Worm (Caenorhabditis elegans) whole organism, L4 larva: ENCODE data around the gene ceh-14.

Experiments
- F37D6.2 ChIP-seq: sonication (generic microtip); optimal IDR thresholded peaks from 2 replicates; lab custom pipeline; 2016; ENCODE audit warnings: mild to moderate bottlenecking, missing genetic modification characterization, missing compliant biosample characterization
- aha-1 ChIP-seq: fragments of 150-350 bp; peaks from one replicate; lab custom pipeline; 2014; ENCODE audit warnings: missing biosample characterization, missing genetic modification characterization
- ceh-20 ChIP-seq: fragments of 200-800 bp; sonication (Bioruptor generic); IDR thresholded peaks from 2 replicates; pipeline ENCODE4 v1.3.6; 2022; ENCODE audit warnings: missing genetic modification reagents, missing genetic modification characterization, missing compliant biosample characterization
- ceh-82 ChIP-seq: sonication (generic microtip); optimal IDR thresholded peaks from 2 replicates; lab custom pipeline; 2017; ENCODE audit warnings: missing biosample characterization, missing genetic modification characterization
- cey-2 ChIP-seq: sonication (generic microtip); optimal IDR thresholded peaks from 3 replicates; lab custom pipeline; 2017; ENCODE audit warnings: missing genetic modification characterization, mild to moderate bottlenecking, missing compliant biosample characterization, antibody characterized with exemption, borderline replicate concordance; ENCODE audit not compliant: insufficient read depth
- daf-12 ChIP-seq: fragments of 150-350 bp; optimal IDR thresholded peaks from 2 replicates; lab custom pipeline; 2014; ENCODE audit warnings: missing biosample characterization, missing genetic modification reagents, missing genetic modification characterization
- daf-16 ChIP-seq, 3 experiments: sonication (generic microtip); optimal IDR thresholded peaks; 2 replicates each; lab custom pipeline; 2016 to 2017; ENCODE audit warnings: missing genetic modification characterization in 3 of 3, missing genetic modification reagents in 3 of 3, mild to moderate bottlenecking in 2 of 3, missing compliant biosample characterization in 2 of 3, missing biosample characterization in 1 of 3, moderate library complexity in 1 of 3
- dmd-8 ChIP-seq: fragments of 200-800 bp; sonication (Bioruptor generic); IDR thresholded peaks from 2 replicates; pipeline ENCODE4 v1.3.6; 2022; ENCODE audit warnings: missing genetic modification characterization, missing compliant biosample characterization
- egl-43 ChIP-seq: fragments of 200-800 bp; sonication (Bioruptor generic); IDR thresholded peaks from 2 replicates; pipeline ENCODE4 v1.3.6; 2022; ENCODE audit warnings: missing genetic modification reagents, missing genetic modification characterization, missing compliant biosample characterization
- fkh-10 ChIP-seq: fragments of 150-350 bp; optimal IDR thresholded peaks from 2 replicates; lab custom pipeline; 2014; ENCODE audit warnings: missing biosample characterization, missing genetic modification reagents, missing genetic modification characterization
- fos-1 ChIP-seq: fragments of 150-350 bp; optimal IDR thresholded peaks from 2 replicates; lab custom pipeline; 2014; ENCODE audit warnings: missing biosample characterization, missing genetic modification characterization
- hlh-11 ChIP-seq: fragments of 200-800 bp; sonication (Bioruptor generic); optimal IDR thresholded peaks from 2 replicates; lab custom pipeline; 2018; ENCODE audit warnings: mild to moderate bottlenecking, missing genetic modification characterization, missing compliant biosample characterization
- hlh-30 ChIP-seq: sonication (generic microtip); optimal IDR thresholded peaks from 2 replicates; lab custom pipeline; 2017; ENCODE audit warnings: antibody characterized with exemption, mild to moderate bottlenecking, missing genetic modification characterization, missing compliant biosample characterization; ENCODE audit not compliant: insufficient read depth
- hmg-1.1 ChIP-seq: fragments of 200-800 bp; sonication (Bioruptor generic); IDR thresholded peaks from 2 replicates; pipeline ENCODE4 v1.3.6; 2022; ENCODE audit warnings: missing genetic modification reagents, missing genetic modification characterization, missing compliant biosample characterization
- jun-1 ChIP-seq: fragments of 150-350 bp; optimal IDR thresholded peaks from 2 replicates; lab custom pipeline; 2014; ENCODE audit warnings: missing biosample characterization, missing genetic modification reagents, missing genetic modification characterization
- lin-15B ChIP-seq: fragments of 150-350 bp; sonication (generic microtip); optimal IDR thresholded peaks from 3 replicates; lab custom pipeline; 2014; ENCODE audit warnings: missing biosample characterization, missing genetic modification characterization
- lin-38 ChIP-seq: fragments of 200-800 bp; sonication (Bioruptor generic); IDR thresholded peaks from 2 replicates; pipeline ENCODE4 v1.3.6; 2022; ENCODE audit warnings: missing genetic modification reagents, missing genetic modification characterization, missing compliant biosample characterization
- mdl-1 ChIP-seq, 2 experiments: fragments of 150-350 bp in 1 of 2; sonication (generic microtip) in 1 of 2; optimal IDR thresholded peaks; 2 replicates each; lab custom pipeline; 2014 to 2017; ENCODE audit warnings: missing biosample characterization in 2 of 2, missing genetic modification characterization in 2 of 2
- nhr-11 ChIP-seq: fragments of 150-350 bp; optimal IDR thresholded peaks from 2 replicates; lab custom pipeline; 2014; ENCODE audit warnings: missing biosample characterization, missing genetic modification characterization
- nhr-28 ChIP-seq: fragments of 150-350 bp; optimal IDR thresholded peaks from 2 replicates; lab custom pipeline; 2014; ENCODE audit warnings: missing biosample characterization, missing genetic modification characterization
- saeg-2 ChIP-seq: fragments of 200-800 bp; sonication (Bioruptor generic); IDR thresholded peaks from 2 replicates; pipeline ENCODE4 v1.3.6; 2022; ENCODE audit warnings: missing genetic modification reagents, missing genetic modification characterization, missing compliant biosample characterization
- set-16 ChIP-seq: fragments of 200-800 bp; sonication (Bioruptor generic); IDR thresholded peaks from 2 replicates; pipeline ENCODE4 v1.3.6; 2022; ENCODE audit warnings: missing genetic modification reagents, missing genetic modification characterization, missing compliant biosample characterization
- unc-130 ChIP-seq: sonication (generic microtip); optimal IDR thresholded peaks from 2 replicates; lab custom pipeline; 2016; ENCODE audit warnings: missing genetic modification reagents, missing genetic modification characterization, missing compliant biosample characterization
- unc-62 ChIP-seq, 3 experiments: fragments of 150-350 bp in 1 of 3; sonication (generic microtip); optimal IDR thresholded peaks in 2 of 3; peaks in 1 of 3; 1 replicate in 1 of 3; 2 replicates in 2 of 3; lab custom pipeline; 2014 to 2017; ENCODE audit warnings: missing biosample characterization in 3 of 3, missing genetic modification characterization in 3 of 3, missing genetic modification reagents in 3 of 3, missing genotype in 1 of 3
- zip-11 ChIP-seq: fragments of 200-800 bp; sonication (Bioruptor generic); IDR thresholded peaks from 2 replicates; pipeline ENCODE4 v1.3.6; 2022; ENCODE audit warnings: missing genetic modification characterization, missing compliant biosample characterization
- zip-2 ChIP-seq: fragments of 150-350 bp; optimal IDR thresholded peaks from 2 replicates; lab custom pipeline; 2014; ENCODE audit warnings: missing biosample characterization, missing genetic modification characterization

Gene ceh-14

ce11 chrX:7540033-7540432 lies 7.5 kb upstream of the ceh-14 start, which contains the start of gene glb-16 (continued):
- no peak for TF ChIP-seq saeg-2 (GFP tag; lab: Robert Waterston, UW)
- no peak for TF ChIP-seq lin-38 (GFP tag; lab: Robert Waterston, UW)
- TF ChIP-seq, all 104 proteins: peak for 0

ce11 chrX:7537742-7538268 lies 5.3 kb upstream of the ceh-14 start, which contains the start of gene dpy-7:
Gene dpy-7 (minus strand): TSS chrX:7537792.
- TF ChIP-seq zip-11 (GFP tag; lab: Robert Waterston, UW) (no peak), unc-62 (GFP tag; optimal IDR thresholded peaks at IDR 0.05 in 1 of 2; lab: Kevin White, UChicago) (peak in 1 of 2 experiments; percentile 41), unc-62 (tag; optimal IDR thresholded peaks at IDR 0.05; lab: Kevin White, UChicago) (no peak)

ce11 chrX:7536869-7537268 lies 4.3 kb upstream of the ceh-14 start:
- 0 out of 2 replicates have a peak, but pooled peaks have one; percentile 16 for TF ChIP-seq dmd-8 (GFP tag; lab: Robert Waterston, UW)
- peak; percentile 87; the same call in 1 of the 2 replicates for TF ChIP-seq set-16 (GFP tag; lab: Robert Waterston, UW)
- peak; percentile 84 for TF ChIP-seq aha-1 (tag; lab: Kevin White, UChicago)
- TF ChIP-seq cey-2 (tag; lab: Kevin White, UChicago) = no peak

- TF ChIP-seq egl-43 (GFP tag; lab: Robert Waterston, UW) (peak; percentile 60; the same call in 1 of the 2 replicates), mdl-1 (tag; optimal IDR thresholded peaks at IDR 0.05; lab: Kevin White, UChicago) (no peak)
- TF ChIP-seq, all 104 proteins: peak for 1
Measured at ce11 chrX:7534454-7534853, 1.9 kb upstream of the ceh-14 start.

- TF ChIP-seq ceh-82 (no peak), daf-12 (tag; lab: Kevin White, UChicago) (no peak), lin-15B (tag; lab: Kevin White, UChicago) (no peak), fos-1 (no peak), jun-1 (no peak)
Measured at ce11 chrX:7525271-7525670, 7.3 kb downstream of the ceh-14 start, which contains the start of gene F46C8.3. Gene F46C8.3 (plus strand): TSS chrX:7525571.

ce11 chrX:7523799-7524198 lies 8.7 kb downstream of the ceh-14 start:
- TF ChIP-seq daf-16 (GFP tag; optimal IDR thresholded peaks at IDR 0.05; lab: Kevin White, UChicago) = peak in 1 of 2 experiments; percentile 89
- no peak for TF ChIP-seq daf-16 (tag; optimal IDR thresholded peaks at IDR 0.05; lab: Kevin White, UChicago)
- no peak for TF ChIP-seq nhr-28 (tag; lab: Kevin White, UChicago)
- no peak for TF ChIP-seq F37D6.2 (tag; lab: Kevin White, UChicago)
- peak; percentile 81 for TF ChIP-seq aha-1 (tag; lab: Kevin White, UChicago)
- TF ChIP-seq fkh-10 = no peak
- TF ChIP-seq hlh-11 (tag; lab: Kevin White, UChicago) = peak; percentile 69
- peak; percentile 52 for TF ChIP-seq nhr-11 (tag; lab: Kevin White, UChicago)
- TF ChIP-seq ceh-20 (GFP tag; lab: Robert Waterston, UW) = 0 out of 2 replicates have a peak, but pooled peaks have one; percentile 11

- no peak for TF ChIP-seq aha-1 (tag; lab: Kevin White, UChicago)
- no peak for TF ChIP-seq unc-130 (GFP tag; lab: Kevin White, UChicago)
- peak; percentile 20 for TF ChIP-seq hlh-30
- no peak for TF ChIP-seq zip-2 (tag; lab: Kevin White, UChicago)
- TF ChIP-seq daf-16 (GFP tag; optimal IDR thresholded peaks at IDR 0.05; lab: Kevin White, UChicago) = peak in 1 of 2 experiments; percentile 74
- no peak for TF ChIP-seq daf-16 (tag; optimal IDR thresholded peaks at IDR 0.05; lab: Kevin White, UChicago)
- no peak for TF ChIP-seq F37D6.2 (tag; lab: Kevin White, UChicago)
- TF ChIP-seq daf-12 (tag; lab: Kevin White, UChicago) = no peak
- TF ChIP-seq dmd-8 (GFP tag; lab: Robert Waterston, UW) = no peak
- no peak for TF ChIP-seq hmg-1.1 (GFP tag; lab: Robert Waterston, UW)
- no peak for TF ChIP-seq lin-38 (GFP tag; lab: Robert Waterston, UW)
- TF ChIP-seq hlh-11 (tag; lab: Kevin White, UChicago) = peak; percentile 44
Measured at ce11 chrX:7522595-7522994, 9.9 kb downstream of the ceh-14 start.
